Fruit fly (Drosophila melanogaster) whole organism, prepupa: ENCODE results near the gene CG17271.

ENCODE experiments used
- Blimp-1 ChIP-seq: fragments of 200-800 bp; sonication (Bioruptor generic); optimal IDR thresholded peaks from 3 replicates; lab custom pipeline; 2017; ENCODE audit warnings: missing biosample characterization, missing genetic modification characterization, mild to moderate bottlenecking, moderate library complexity, missing genetic modification reagents
- CG10631 ChIP-seq: fragments of 200-800 bp; sonication (Bioruptor generic); optimal IDR thresholded peaks from 2 replicates; lab custom pipeline; 2016; ENCODE audit warnings: missing biosample characterization, missing genetic modification characterization
- CG11762 ChIP-seq: fragments of 200-800 bp; sonication (Bioruptor generic); optimal IDR thresholded peaks from 3 replicates; lab custom pipeline; 2016; ENCODE audit warnings: missing biosample characterization, missing genetic modification characterization; ENCODE audit not compliant: insufficient read depth
- CG11902 ChIP-seq: fragments of 200-800 bp; sonication (Bioruptor generic); optimal IDR thresholded peaks from 3 replicates; lab custom pipeline; 2016; ENCODE audit warnings: missing biosample characterization, missing genetic modification characterization
- CG1621 ChIP-seq: fragments of 200-800 bp; sonication (Bioruptor generic); optimal IDR thresholded peaks from 3 replicates; lab custom pipeline; 2018; ENCODE audit warnings: missing biosample characterization, mild to moderate bottlenecking, missing genetic modification characterization
- CG16779 ChIP-seq: fragments of 200-800 bp; sonication (Bioruptor generic); optimal IDR thresholded peaks from 3 replicates; lab custom pipeline; 2017; ENCODE audit warnings: missing biosample characterization, mild to moderate bottlenecking, missing genetic modification characterization
- CG3032 ChIP-seq: fragments of 200-800 bp; optimal IDR thresholded peaks from 2 replicates; lab custom pipeline; 2019; ENCODE audit warnings: missing biosample characterization, mild to moderate bottlenecking, missing genetic modification characterization, moderate library complexity
- CG31627 ChIP-seq: fragments of 200-800 bp; sonication (Bioruptor generic); optimal IDR thresholded peaks from 3 replicates; lab custom pipeline; 2016; ENCODE audit warnings: missing biosample characterization, missing genetic modification characterization
- CG34406 ChIP-seq: fragments of 200-800 bp; sonication (Bioruptor generic); optimal IDR thresholded peaks from 3 replicates; lab custom pipeline; 2016; ENCODE audit warnings: missing biosample characterization, missing genetic modification characterization
- CG3919 ChIP-seq: fragments of 200-800 bp; sonication (Bioruptor generic); optimal IDR thresholded peaks from 3 replicates; lab custom pipeline; 2016; ENCODE audit warnings: missing biosample characterization, missing genetic modification characterization
- CG4318 ChIP-seq: fragments of 200-800 bp; sonication (Bioruptor generic); optimal IDR thresholded peaks from 3 replicates; lab custom pipeline; 2017; ENCODE audit warnings: missing biosample characterization, mild to moderate bottlenecking, missing genetic modification characterization
- CG6163 ChIP-seq: fragments of 200-800 bp; sonication (Bioruptor generic); IDR thresholded peaks from 3 replicates; pipeline ENCODE4 v1.3.6; 2022; ENCODE audit warnings: missing biosample characterization, missing genetic modification characterization
- CG6276 ChIP-seq: fragments of 200-800 bp; sonication (Bioruptor generic); optimal IDR thresholded peaks from 2 replicates; lab custom pipeline; 2017; ENCODE audit warnings: missing biosample characterization, mild to moderate bottlenecking, missing genetic modification characterization
- CG6792 ChIP-seq: fragments of 200-800 bp; sonication (Bioruptor generic); optimal IDR thresholded peaks from 3 replicates; lab custom pipeline; 2016; ENCODE audit warnings: missing biosample characterization, missing genetic modification characterization
- CG6854 ChIP-seq: fragments of 200-800 bp; sonication (Bioruptor generic); optimal IDR thresholded peaks from 2 replicates; lab custom pipeline; 2017; ENCODE audit warnings: missing biosample characterization, mild to moderate bottlenecking, missing genetic modification characterization
- CG7368 ChIP-seq: fragments of 200-800 bp; sonication (Bioruptor generic); optimal IDR thresholded peaks from 3 replicates; lab custom pipeline; 2016; ENCODE audit warnings: missing biosample characterization, missing genetic modification characterization
- CG8119 ChIP-seq: fragments of 200-800 bp; sonication (Bioruptor generic); IDR thresholded peaks from 3 replicates; pipeline ENCODE4 v1.3.6; 2022; ENCODE audit warnings: missing biosample characterization, missing genetic modification characterization
- CG8319 ChIP-seq: fragments of 200-800 bp; sonication (Bioruptor generic); optimal IDR thresholded peaks from 3 replicates; lab custom pipeline; 2016; ENCODE audit warnings: missing biosample characterization, missing genetic modification characterization
- CG8632 ChIP-seq: fragments of 200-800 bp; sonication (Bioruptor generic); optimal IDR thresholded peaks from 3 replicates; lab custom pipeline; 2016; ENCODE audit warnings: missing biosample characterization, missing genetic modification characterization
- CG9139 ChIP-seq: fragments of 200-800 bp; sonication (Bioruptor generic); optimal IDR thresholded peaks from 3 replicates; lab custom pipeline; 2017; ENCODE audit warnings: missing biosample characterization, mild to moderate bottlenecking, missing genetic modification characterization
- Eip75B ChIP-seq: fragments of 200-800 bp; sonication (Bioruptor generic); optimal IDR thresholded peaks from 3 replicates; lab custom pipeline; 2016; ENCODE audit warnings: missing biosample characterization, missing genetic modification characterization
- Eip78C ChIP-seq: fragments of 200-800 bp; sonication (Bioruptor generic); peaks from one replicate; lab custom pipeline; 2016; ENCODE audit warnings: missing biosample characterization, missing genetic modification characterization
- Ets21C ChIP-seq: fragments of 200-800 bp; sonication (Bioruptor generic); optimal IDR thresholded peaks from 3 replicates; lab custom pipeline; 2016; ENCODE audit warnings: missing biosample characterization, missing genetic modification characterization
- Ets96B ChIP-seq: fragments of 200-800 bp; optimal IDR thresholded peaks from 2 replicates; lab custom pipeline; 2019; ENCODE audit warnings: missing biosample characterization, mild to moderate bottlenecking, missing genetic modification characterization, moderate library complexity
- Gug ChIP-seq: fragments of 200-800 bp; sonication (Bioruptor generic); IDR thresholded peaks from 2 replicates; pipeline ENCODE4 v1.3.6; 2022; ENCODE audit warnings: missing biosample characterization, missing genetic modification characterization
- Hr38 ChIP-seq: sonication (Bioruptor generic); optimal IDR thresholded peaks from 2 replicates; lab custom pipeline; 2016; ENCODE audit warnings: missing biosample characterization, missing genetic modification characterization
- Hr4 ChIP-seq: fragments of 200-800 bp; sonication (Bioruptor generic); optimal IDR thresholded peaks from 3 replicates; lab custom pipeline; 2016; ENCODE audit warnings: missing biosample characterization, missing genetic modification characterization
- Lpt ChIP-seq: fragments of 200-800 bp; sonication (Bioruptor generic); optimal IDR thresholded peaks from 3 replicates; lab custom pipeline; 2016; ENCODE audit warnings: missing biosample characterization, missing genetic modification characterization
- Met ChIP-seq: fragments of 200-800 bp; sonication (Bioruptor generic); optimal IDR thresholded peaks from 3 replicates; lab custom pipeline; 2016; ENCODE audit warnings: missing biosample characterization, missing genetic modification characterization
- OdsH ChIP-seq: fragments of 200-800 bp; sonication (Bioruptor generic); optimal IDR thresholded peaks from 3 replicates; lab custom pipeline; 2016; ENCODE audit warnings: missing biosample characterization, missing genetic modification characterization
- Smox ChIP-seq: fragments of 200-800 bp; sonication (Bioruptor generic); optimal IDR thresholded peaks from 3 replicates; lab custom pipeline; 2016; ENCODE audit warnings: missing biosample characterization, missing genetic modification characterization
- Sox14 ChIP-seq: fragments of 200-800 bp; sonication (Bioruptor generic); optimal IDR thresholded peaks from 3 replicates; lab custom pipeline; 2016; ENCODE audit warnings: missing biosample characterization, missing genetic modification characterization
- Sox15 ChIP-seq: fragments of 200-800 bp; sonication (Bioruptor generic); optimal IDR thresholded peaks from 3 replicates; lab custom pipeline; 2016; ENCODE audit warnings: missing biosample characterization, missing genetic modification characterization
- cyc ChIP-seq: fragments of 200-800 bp; sonication (Bioruptor generic); optimal IDR thresholded peaks from 3 replicates; lab custom pipeline; 2016; ENCODE audit warnings: missing biosample characterization, missing genetic modification characterization
- dac ChIP-seq: fragments of 200-800 bp; sonication (Bioruptor generic); optimal IDR thresholded peaks from 2 replicates; lab custom pipeline; 2017; ENCODE audit warnings: missing biosample characterization, mild to moderate bottlenecking, missing genetic modification characterization
- eg ChIP-seq: fragments of 200-800 bp; sonication (Bioruptor generic); IDR thresholded peaks from 3 replicates; pipeline ENCODE4 v1.3.6; 2022; ENCODE audit warnings: missing biosample characterization, missing genetic modification characterization
- fd59A ChIP-seq: fragments of 200-800 bp; sonication (Bioruptor generic); optimal IDR thresholded peaks from 2 replicates; lab custom pipeline; 2017; ENCODE audit warnings: missing biosample characterization, mild to moderate bottlenecking, missing genetic modification characterization, missing genetic modification reagents
- fkh ChIP-seq: fragments of 200-800 bp; sonication (Bioruptor generic); optimal IDR thresholded peaks from 3 replicates; lab custom pipeline; 2017; ENCODE audit warnings: missing biosample characterization, mild to moderate bottlenecking, missing genetic modification characterization, moderate library complexity
- lz ChIP-seq: fragments of 200-800 bp; sonication (Bioruptor generic); optimal IDR thresholded peaks from 3 replicates; lab custom pipeline; 2016; ENCODE audit warnings: missing biosample characterization, missing genetic modification characterization
- net ChIP-seq: fragments of 200-800 bp; sonication (Bioruptor generic); optimal IDR thresholded peaks from 3 replicates; lab custom pipeline; 2016; ENCODE audit warnings: missing biosample characterization, missing genetic modification characterization
- pdm3 ChIP-seq: fragments of 200-800 bp; sonication (Bioruptor generic); optimal IDR thresholded peaks from 3 replicates; lab custom pipeline; 2016; ENCODE audit warnings: missing biosample characterization, missing genetic modification characterization
- salr ChIP-seq, 2 experiments: fragments of 200-800 bp; sonication (Bioruptor generic); optimal IDR thresholded peaks; 3 replicates each; lab custom pipeline; 2016 to 2018; ENCODE audit warnings: missing biosample characterization in 2 of 2, missing genetic modification characterization in 2 of 2, mild to moderate bottlenecking in 1 of 2
- spab ChIP-seq: fragments of 200-800 bp; sonication (Bioruptor generic); optimal IDR thresholded peaks from 2 replicates; lab custom pipeline; 2017; ENCODE audit warnings: missing biosample characterization, mild to moderate bottlenecking, missing genetic modification characterization, missing genetic modification reagents
- ss ChIP-seq, 2 experiments: fragments of 200-800 bp; sonication (Bioruptor generic); optimal IDR thresholded peaks; 2 replicates in 1 of 2; 3 replicates in 1 of 2; lab custom pipeline; 2017 to 2018; ENCODE audit warnings: mild to moderate bottlenecking in 2 of 2, missing biosample characterization in 2 of 2, missing genetic modification characterization in 2 of 2, moderate library complexity in 1 of 2
- vri ChIP-seq: fragments of 200-800 bp; sonication (Bioruptor generic); optimal IDR thresholded peaks from 3 replicates; lab custom pipeline; 2016; ENCODE audit warnings: missing biosample characterization, mild to moderate bottlenecking, missing genetic modification characterization

CG17271 gene

dm6 chr3R:20784436-20785368 is 36.9 kb downstream of the CG17271 start (continued):
- TF ChIP-seq CG6163 (GFP tag; lab: Robert Waterston, UW) (peak; percentile 76), spab (GFP tag; lab: Kevin White, UChicago) (no peak), Smox (GFP tag; lab: Kevin White, UChicago) (no peak), CG10631 (no peak), CG8119 (GFP tag; lab: Robert Waterston, UW) (peak; percentile 58; the same call in 2 of the 3 replicates), vri (GFP tag; lab: Kevin White, UChicago) (peak; percentile 58), eg (peak; percentile 75; the same call in 2 of the 3 replicates), pdm3 (GFP tag; lab: Kevin White, UChicago) (no peak), CG6792 (GFP tag; lab: Kevin White, UChicago) (no peak), Ets96B (tag; lab: Kevin White, UChicago) (no peak), fd59A (no peak), Sox14 (GFP tag; lab: Kevin White, UChicago) (no peak), net (GFP tag; lab: Kevin White, UChicago) (peak; percentile 27), Hr4 (no peak), Ets21C (no peak), lz (GFP tag; lab: Kevin White, UChicago) (no peak), CG9139 (GFP tag; lab: Kevin White, UChicago) (peak; percentile 62), CG1621 (peak; percentile 5), CG7368 (GFP tag; lab: Kevin White, UChicago) (peak; percentile 40), Blimp-1 (peak; percentile 67), CG8319 (GFP tag; lab: Kevin White, UChicago) (no peak), CG6276 (GFP tag; lab: Kevin White, UChicago) (peak; percentile 47), CG6854 (GFP tag; lab: Kevin White, UChicago) (peak; percentile 47), Met (peak; percentile 26), Sox15 (GFP tag; lab: Kevin White, UChicago) (no peak), CG31627 (GFP tag; lab: Kevin White, UChicago) (no peak), CG8632 (GFP tag; lab: Kevin White, UChicago) (peak; percentile 19), Eip75B (GFP tag; lab: Kevin White, UChicago) (no peak), Hr38 (GFP tag; lab: Kevin White, UChicago) (no peak), dac (GFP tag; lab: Kevin White, UChicago) (no peak), CG3032 (tag; lab: Kevin White, UChicago) (peak; percentile 23), Gug (GFP tag; lab: Robert Waterston, UW) (peak; percentile 63), CG11902 (GFP tag; lab: Kevin White, UChicago) (no peak), Lpt (GFP tag; lab: Kevin White, UChicago) (peak; percentile 70), CG16779 (tag; lab: Kevin White, UChicago) (peak; percentile 60), ss (GFP tag; optimal IDR thresholded peaks at IDR 0.05; lab: Kevin White, UChicago) (peak; percentile 38 to 74), CG3919 (GFP tag; lab: Kevin White, UChicago) (peak; percentile 39), CG34406 (GFP tag; lab: Kevin White, UChicago) (no peak)

dm6 chr3R:20783714-20784435 is 37.8 kb downstream of the CG17271 start:
- no peak for TF ChIP-seq CG1621
- TF ChIP-seq Eip75B (GFP tag; lab: Kevin White, UChicago) = peak; percentile 71
- TF ChIP-seq dac (GFP tag; lab: Kevin White, UChicago) = peak; percentile 1
- no peak for TF ChIP-seq Hr38 (GFP tag; lab: Kevin White, UChicago)
- TF ChIP-seq pdm3 (GFP tag; lab: Kevin White, UChicago) = peak; percentile 59
- TF ChIP-seq salr (GFP tag; optimal IDR thresholded peaks at IDR 0.05; lab: Kevin White, UChicago) = peak in 1 of 2 experiments; percentile 42
- peak; percentile 29 for TF ChIP-seq fd59A
- TF ChIP-seq CG7368 (GFP tag; lab: Kevin White, UChicago) = peak; percentile 49
- peak; percentile 64 for TF ChIP-seq vri (GFP tag; lab: Kevin White, UChicago)
- TF ChIP-seq fkh (GFP tag; lab: Kevin White, UChicago) = no peak
- TF ChIP-seq Ets96B (tag; lab: Kevin White, UChicago) = peak; percentile 62
- TF ChIP-seq CG3919 (GFP tag; lab: Kevin White, UChicago) = peak; percentile 55
- TF ChIP-seq CG6163 (GFP tag; lab: Robert Waterston, UW) = peak; percentile 74
- TF ChIP-seq Ets21C = peak; percentile 48
- peak; percentile 44 for TF ChIP-seq CG4318 (GFP tag; lab: Kevin White, UChicago)
- peak; percentile 38 for TF ChIP-seq CG8319 (GFP tag; lab: Kevin White, UChicago)
- TF ChIP-seq OdsH (GFP tag; lab: Kevin White, UChicago) = peak; percentile 59
- no peak for TF ChIP-seq CG11762 (GFP tag; lab: Kevin White, UChicago)
- TF ChIP-seq CG34406 (GFP tag; lab: Kevin White, UChicago) = peak; percentile 46
- TF ChIP-seq Sox14 (GFP tag; lab: Kevin White, UChicago) = peak; percentile 85
- TF ChIP-seq Eip78C (GFP tag; lab: Kevin White, UChicago) = peak; percentile 85
- TF ChIP-seq cyc (GFP tag; lab: Kevin White, UChicago) = peak; percentile 24
- peak; percentile 29 for TF ChIP-seq CG9139 (GFP tag; lab: Kevin White, UChicago)
